Fruit fly (Drosophila melanogaster) S2 (cell line): Measurements from ENCODE around the gene CG31787.

Experiments
- CG8478 ChIP-seq: fragments of >200 bp; optimal IDR thresholded peaks from 2 replicates; lab custom pipeline; 2018
- CTCF ChIP-seq, 2 experiments: fragments of >200 bp; optimal IDR thresholded peaks; 2 replicates each; lab custom pipeline; 2018

- TF ChIP-seq CG8478 (lab: Kevin White, UChicago) (no peak), CTCF (optimal IDR thresholded peaks at IDR 0.05; lab: Kevin White, UChicago) (no peak)
These were observed 49.0 kb downstream of the CG31787 start for dm6 chr2L:18236493-18236892.
